Worm (Caenorhabditis elegans): Measurements from ENCODE around the gene Y43C5A.7.

Y43C5A.7 gene

DNA sequence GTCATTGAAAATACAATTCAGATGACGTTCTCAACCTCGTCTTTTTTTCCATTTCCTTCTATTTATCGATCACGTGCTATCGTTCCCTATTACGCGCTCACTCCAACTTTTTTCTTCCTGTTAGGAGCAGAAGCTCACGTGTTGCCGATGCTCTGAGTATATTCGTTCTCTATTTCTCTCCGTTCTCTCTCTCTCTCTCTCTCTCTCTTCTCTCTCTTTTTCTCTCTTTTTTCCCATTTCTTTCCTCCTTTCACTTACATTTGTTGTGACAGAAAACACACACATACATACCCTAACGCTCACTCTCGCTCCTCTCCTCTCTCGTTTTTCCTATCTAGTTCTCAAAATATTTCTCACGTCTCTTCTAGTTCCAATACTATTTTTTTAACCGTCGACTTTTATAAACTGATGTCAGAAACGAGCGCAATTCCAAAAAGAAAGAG lies 24.7 kb upstream of the Y43C5A.7 start (continued):
- TF ChIP-seq nhr-67 (tag; optimal IDR thresholded peaks at IDR 0.05) = no peak
- TF ChIP-seq fkh-2 (tag; optimal IDR thresholded peaks at IDR 0.05) = peak; percentile 12
- TF ChIP-seq unc-62 (GFP tag; optimal IDR thresholded peaks at IDR 0.05) = peak; percentile 55
- TF ChIP-seq nhr-237 (tag; optimal IDR thresholded peaks at IDR 0.05) = no peak
- peak; percentile 94 for TF ChIP-seq mdl-1 (tag; optimal IDR thresholded peaks at IDR 0.05)
- TF ChIP-seq skn-1 (tag; optimal IDR thresholded peaks at IDR 0.05) = peak; percentile 87
- no peak for TF ChIP-seq mml-1 (tag; optimal IDR thresholded peaks at IDR 0.05)
- no peak for TF ChIP-seq aly-2 (tag; optimal IDR thresholded peaks at IDR 0.05)
- peak; percentile 82 for TF ChIP-seq snpc-4 (tag; optimal IDR thresholded peaks at IDR 0.05)

DNA sequence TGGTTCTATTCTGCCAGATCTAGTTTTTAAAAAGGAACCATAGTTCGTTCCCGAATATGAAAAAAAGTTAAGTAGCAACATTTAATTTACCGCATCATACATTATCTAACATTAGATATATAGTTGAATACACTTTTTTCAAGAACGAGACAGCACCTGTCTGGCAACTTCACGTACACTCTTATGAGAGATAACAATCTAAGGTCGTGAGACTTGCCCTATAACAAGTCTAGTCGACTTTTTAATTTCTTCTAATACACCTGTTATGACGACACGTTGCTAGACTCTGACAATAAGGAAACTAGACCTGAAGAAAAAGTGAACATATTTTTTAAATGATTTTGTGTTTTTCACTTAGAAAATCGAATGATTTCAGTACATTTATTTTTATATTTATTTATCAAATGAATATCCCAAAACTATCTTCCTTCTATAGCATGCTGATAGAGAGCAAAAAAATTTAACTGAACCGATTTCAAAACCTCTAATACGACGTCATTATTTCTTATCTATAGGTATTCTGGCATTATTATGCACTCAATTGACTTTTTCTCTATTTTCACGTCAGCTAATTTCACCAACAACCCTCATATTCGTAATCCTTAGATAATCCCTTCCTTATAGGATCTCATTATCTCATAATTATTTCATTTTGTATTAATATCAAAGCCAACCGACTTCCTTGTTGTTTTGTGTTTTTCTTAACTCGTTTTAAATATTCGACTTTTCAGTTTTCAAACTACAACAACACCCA lies 24.0 kb upstream of the Y43C5A.7 start:
- TF ChIP-seq mml-1 (tag; optimal IDR thresholded peaks at IDR 0.05) (no peak), jun-1 (tag; optimal IDR thresholded peaks at IDR 0.05) (peak; percentile 32), nhr-25 (tag; optimal IDR thresholded peaks at IDR 0.05) (peak; percentile 36), zag-1 (tag; optimal IDR thresholded peaks at IDR 0.05) (no peak), snpc-4 (tag; optimal IDR thresholded peaks at IDR 0.05) (no peak), ztf-4 (tag; optimal IDR thresholded peaks at IDR 0.05) (no peak), eor-1 (tag; optimal IDR thresholded peaks at IDR 0.05) (peak in 1 of 2 experiments; percentile 30), fkh-10 (GFP tag; optimal IDR thresholded peaks at IDR 0.05) (no peak), fkh-2 (tag; optimal IDR thresholded peaks at IDR 0.05) (no peak), elt-2 (tag; optimal IDR thresholded peaks at IDR 0.05) (peak; percentile 59), nhr-28 (tag; optimal IDR thresholded peaks at IDR 0.05) (no peak), pqm-1 (tag; optimal IDR thresholded peaks at IDR 0.05) (peak; percentile 12), ZK546.5 (tag; optimal IDR thresholded peaks at IDR 0.05) (no peak), elt-1 (tag; optimal IDR thresholded peaks at IDR 0.05) (peak; percentile 68)

DNA sequence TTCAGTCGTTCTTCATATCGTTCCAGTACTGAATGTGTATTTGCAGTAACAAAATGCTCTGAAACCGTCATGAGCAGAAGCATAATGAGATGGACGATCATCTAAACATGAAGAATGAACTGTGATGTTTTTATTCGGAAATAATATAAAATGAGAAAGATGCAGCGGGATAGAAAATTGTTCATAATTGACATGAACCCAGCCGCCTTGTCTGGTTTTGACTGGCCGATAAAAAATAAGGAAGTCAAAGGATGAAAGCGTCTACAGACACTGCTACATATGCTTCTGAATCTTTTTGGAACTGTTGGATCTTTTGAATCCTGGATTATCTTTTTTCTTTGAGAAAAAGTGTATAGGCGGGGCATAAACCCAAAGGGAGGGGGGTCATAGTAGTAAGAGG lies 17.5 kb upstream of the Y43C5A.7 start, which contains the start of gene F01G10.9:
F01G10.9 (minus strand) TSS at position 101 of the 400 bp plus-strand sequence.
- TF ChIP-seq unc-39 (tag; optimal IDR thresholded peaks at IDR 0.05) = no peak
- TF ChIP-seq pha-4 (tag; optimal IDR thresholded peaks at IDR 0.05) = no peak
- TF ChIP-seq nhr-25 (tag; optimal IDR thresholded peaks at IDR 0.05) = no peak
- no peak for TF ChIP-seq mml-1 (tag; optimal IDR thresholded peaks at IDR 0.05)
- no peak for TF ChIP-seq sea-2 (GFP tag; optimal IDR thresholded peaks at IDR 0.05)
- no peak for TF ChIP-seq jun-1 (tag; optimal IDR thresholded peaks at IDR 0.05)
- no peak for TF ChIP-seq nhr-12 (tag; optimal IDR thresholded peaks at IDR 0.05)
- no peak for TF ChIP-seq nhr-67 (tag; optimal IDR thresholded peaks at IDR 0.05)
- no peak for TF ChIP-seq ama-1 (optimal IDR thresholded peaks at IDR 0.05)
- no peak for TF ChIP-seq nhr-23 (tag; optimal IDR thresholded peaks at IDR 0.05)

DNA sequence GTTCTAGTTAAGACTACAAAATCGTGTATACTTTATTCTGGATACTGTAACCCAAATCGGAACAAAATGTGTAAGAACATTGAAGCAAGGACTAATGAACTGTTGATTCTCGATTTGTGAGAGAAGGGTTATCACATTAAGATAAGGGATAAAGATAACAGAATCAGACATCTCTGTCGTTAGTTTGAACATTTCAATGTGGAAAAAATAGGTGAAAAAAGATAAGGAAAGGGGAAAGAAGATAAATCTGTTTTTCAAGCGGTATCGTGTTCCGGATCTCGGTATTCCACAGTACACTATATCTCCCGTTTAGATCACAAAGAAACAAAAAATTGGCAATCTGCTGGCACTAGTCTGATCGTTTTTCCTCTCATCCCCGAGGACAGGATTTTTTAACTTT lies 16.0 kb upstream of the Y43C5A.7 start:
- TF ChIP-seq jun-1 (tag; optimal IDR thresholded peaks at IDR 0.05) (no peak), fkh-2 (tag; optimal IDR thresholded peaks at IDR 0.05) (no peak), pha-4 (tag; optimal IDR thresholded peaks at IDR 0.05) (no peak), nfya-1 (tag; optimal IDR thresholded peaks at IDR 0.05; ENCODE audit: insufficient read depth) (no peak), elt-1 (tag; optimal IDR thresholded peaks at IDR 0.05) (peak; percentile 92), nhr-67 (tag; optimal IDR thresholded peaks at IDR 0.05) (no peak), egl-5 (tag; optimal IDR thresholded peaks at IDR 0.05) (no peak), nhr-28 (tag; optimal IDR thresholded peaks at IDR 0.05) (no peak), nhr-77 (tag; optimal IDR thresholded peaks at IDR 0.05) (no peak), ama-1 (optimal IDR thresholded peaks at IDR 0.05) (no peak), pqm-1 (tag; optimal IDR thresholded peaks at IDR 0.05) (no peak), nhr-23 (tag; optimal IDR thresholded peaks at IDR 0.05) (peak; percentile 88), mml-1 (tag; optimal IDR thresholded peaks at IDR 0.05) (no peak), lin-39 (tag; optimal IDR thresholded peaks at IDR 0.05) (no peak), sea-2 (GFP tag; optimal IDR thresholded peaks at IDR 0.05) (no peak), nhr-43 (tag; optimal IDR thresholded peaks at IDR 0.05; ENCODE audit: poor library complexity, severe bottlenecking) (peak; percentile 17), ZK546.5 (tag; optimal IDR thresholded peaks at IDR 0.05) (no peak), elt-3 (tag; optimal IDR thresholded peaks at IDR 0.05) (peak in 2 of 3 experiments; percentile 79 to 95), elt-2 (tag; optimal IDR thresholded peaks at IDR 0.05) (no peak), ztf-4 (tag; optimal IDR thresholded peaks at IDR 0.05) (no peak), snpc-4 (tag; optimal IDR thresholded peaks at IDR 0.05) (no peak), zag-1 (tag; optimal IDR thresholded peaks at IDR 0.05) (no peak)
